Worm (Caenorhabditis elegans) whole organism, late embryonic: ENCODE data around the gene F44E5.1.

ENCODE experiments used
- T23F11.4 ChIP-seq: fragments of 200-800 bp; sonication (Bioruptor generic); optimal IDR thresholded peaks from 2 replicates; lab custom pipeline; 2018; ENCODE audit warnings: mild to moderate bottlenecking, missing genetic modification characterization, missing compliant biosample characterization
- ceh-18 ChIP-seq: sonication (generic microtip); optimal IDR thresholded peaks from 2 replicates; lab custom pipeline; 2016; ENCODE audit warnings: missing genetic modification characterization, missing compliant biosample characterization
- ceh-19 ChIP-seq: fragments of 200-800 bp; sonication (Bioruptor generic); optimal IDR thresholded peaks from 2 replicates; lab custom pipeline; 2018; ENCODE audit warnings: mild to moderate bottlenecking, missing genetic modification characterization, missing compliant biosample characterization
- ceh-48 ChIP-seq: sonication (generic microtip); optimal IDR thresholded peaks from 2 replicates; lab custom pipeline; 2016; ENCODE audit warnings: missing genetic modification characterization, inconsistent platforms, missing compliant biosample characterization
- ceh-9 ChIP-seq: sonication (generic microtip); optimal IDR thresholded peaks from 2 replicates; lab custom pipeline; 2016; ENCODE audit warnings: mild to moderate bottlenecking, missing genetic modification characterization, inconsistent platforms, missing compliant biosample characterization
- che-1 ChIP-seq: sonication (generic microtip); optimal IDR thresholded peaks from 2 replicates; lab custom pipeline; 2016; ENCODE audit warnings: mild to moderate bottlenecking, missing genetic modification characterization, missing compliant biosample characterization
- dmd-4 ChIP-seq: sonication (generic microtip); optimal IDR thresholded peaks from 2 replicates; lab custom pipeline; 2016; ENCODE audit warnings: borderline replicate concordance, missing genetic modification characterization, missing compliant biosample characterization
- elt-2 ChIP-seq: sonication (generic microtip); optimal IDR thresholded peaks from 2 replicates; lab custom pipeline; 2016; ENCODE audit warnings: missing genetic modification reagents, missing genetic modification characterization, missing compliant biosample characterization
- eyg-1 ChIP-seq: sonication (generic microtip); optimal IDR thresholded peaks from 2 replicates; lab custom pipeline; 2016; ENCODE audit warnings: missing genotype, missing genetic modification characterization, missing compliant biosample characterization
- fkh-10 ChIP-seq: fragments of 150-350 bp; optimal IDR thresholded peaks from 2 replicates; lab custom pipeline; 2014; ENCODE audit warnings: missing biosample characterization, missing genetic modification reagents, missing genetic modification characterization
- hlh-13 ChIP-seq: fragments of 200-800 bp; sonication (Bioruptor generic); optimal IDR thresholded peaks from 2 replicates; lab custom pipeline; 2018; ENCODE audit warnings: mild to moderate bottlenecking, missing genetic modification characterization, missing compliant biosample characterization
- hlh-15 ChIP-seq: sonication (generic microtip); optimal IDR thresholded peaks from 2 replicates; lab custom pipeline; 2016; ENCODE audit warnings: missing genetic modification characterization, missing compliant biosample characterization
- hlh-30 ChIP-seq: sonication (generic microtip); optimal IDR thresholded peaks from 2 replicates; lab custom pipeline; 2017; ENCODE audit warnings: antibody characterized with exemption, missing genetic modification characterization, missing compliant biosample characterization; ENCODE audit not compliant: insufficient read depth
- lim-6 ChIP-seq: sonication (generic microtip); optimal IDR thresholded peaks from 2 replicates; lab custom pipeline; 2016; ENCODE audit warnings: missing genetic modification characterization, missing compliant biosample characterization
- madf-2 ChIP-seq: sonication (generic microtip); optimal IDR thresholded peaks from 2 replicates; lab custom pipeline; 2017; ENCODE audit warnings: missing genetic modification characterization, missing compliant biosample characterization
- mec-3 ChIP-seq: sonication (generic microtip); optimal IDR thresholded peaks from 2 replicates; lab custom pipeline; 2016; ENCODE audit warnings: borderline replicate concordance, missing genetic modification characterization, missing compliant biosample characterization
- nfya-1 ChIP-seq: sonication (generic microtip); optimal IDR thresholded peaks from 2 replicates; lab custom pipeline; 2017; ENCODE audit warnings: missing genetic modification characterization, mild to moderate bottlenecking, missing compliant biosample characterization, antibody characterized with exemption, moderate library complexity
- nhr-232 ChIP-seq: sonication (generic microtip); optimal IDR thresholded peaks from 2 replicates; lab custom pipeline; 2016; ENCODE audit warnings: missing genetic modification characterization, missing compliant biosample characterization
- pax-1 ChIP-seq: fragments of 150-350 bp; optimal IDR thresholded peaks from 2 replicates; lab custom pipeline; 2014; ENCODE audit warnings: missing biosample characterization, missing genetic modification characterization
- pha-2 ChIP-seq: sonication (generic microtip); optimal IDR thresholded peaks from 2 replicates; lab custom pipeline; 2017; ENCODE audit warnings: mild to moderate bottlenecking, missing genetic modification characterization, missing compliant biosample characterization
- pros-1 ChIP-seq: fragments of 150-350 bp; optimal IDR thresholded peaks from 2 replicates; lab custom pipeline; 2014; ENCODE audit warnings: missing biosample characterization, missing genetic modification reagents, missing genetic modification characterization
- sdc-2 ChIP-seq: sonication (generic microtip); optimal IDR thresholded peaks from 2 replicates; lab custom pipeline; 2016; ENCODE audit warnings: missing genotype, missing genetic modification characterization, missing compliant biosample characterization
- syd-9 ChIP-seq: sonication (generic microtip); optimal IDR thresholded peaks from 2 replicates; lab custom pipeline; 2016; ENCODE audit warnings: mild to moderate bottlenecking, missing genetic modification characterization, moderate library complexity, missing compliant biosample characterization
- tbx-2 ChIP-seq: sonication (generic microtip); optimal IDR thresholded peaks from 2 replicates; lab custom pipeline; 2016; ENCODE audit warnings: missing genetic modification characterization, missing compliant biosample characterization
- unc-3 ChIP-seq, 2 experiments: fragments of 200-800 bp in 1 of 2; sonication (Bioruptor generic) in 1 of 2; sonication (generic microtip) in 1 of 2; conservative IDR thresholded peaks in 1 of 2; optimal IDR thresholded peaks in 1 of 2; 2 replicates each; pipeline versions ENCODE4 v1.3.6 to Lab custom; 2016 to 2022; ENCODE audit warnings: missing compliant biosample characterization in 2 of 2, missing genetic modification characterization in 2 of 2, missing genetic modification reagents in 1 of 2
- unc-55 ChIP-seq: sonication (generic microtip); optimal IDR thresholded peaks from 2 replicates; lab custom pipeline; 2017; ENCODE audit warnings: missing biosample characterization, missing genetic modification reagents, missing genetic modification characterization
- unc-86 ChIP-seq: sonication (generic microtip); optimal IDR thresholded peaks from 2 replicates; lab custom pipeline; 2016; ENCODE audit warnings: missing genetic modification characterization, missing compliant biosample characterization
- ztf-16 ChIP-seq: sonication (generic microtip); optimal IDR thresholded peaks from 2 replicates; lab custom pipeline; 2017; ENCODE audit warnings: missing genetic modification characterization, missing compliant biosample characterization

Gene F44E5.1

DNA sequence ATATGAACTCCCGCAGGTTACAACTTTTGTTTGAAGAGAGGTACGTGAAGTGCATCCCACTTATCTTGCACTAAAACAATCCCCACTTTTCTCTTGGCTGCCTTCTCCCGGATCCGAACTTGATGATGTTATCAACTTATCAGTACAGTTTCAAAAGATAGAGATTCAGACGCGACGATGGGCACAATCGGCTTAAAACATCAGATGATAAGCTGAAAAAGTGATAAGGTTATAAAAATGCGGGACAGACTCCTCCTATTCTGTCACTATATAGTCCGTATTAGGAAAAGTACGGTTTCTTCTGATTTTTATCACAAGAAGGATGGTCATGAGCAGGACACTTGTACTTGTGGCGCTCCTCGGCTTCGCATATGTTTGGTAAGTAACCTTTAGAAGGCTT lies 35.2 kb downstream of the F44E5.1 start, which contains the start of gene ctsa-1.2:
ctsa-1.2 (plus strand) TSS at position 160 of the 400 bp plus-strand sequence.
- TF ChIP-seq elt-2 (peak; percentile 74), sdc-2 (tag; lab: Kevin White, UChicago) (no peak), syd-9 (no peak), che-1 (tag; lab: Kevin White, UChicago) (no peak), hlh-30 (tag; lab: Kevin White, UChicago) (no peak), hlh-15 (no peak), madf-2 (tag; lab: Kevin White, UChicago) (no peak), pha-2 (tag; lab: Kevin White, UChicago) (no peak)

DNA sequence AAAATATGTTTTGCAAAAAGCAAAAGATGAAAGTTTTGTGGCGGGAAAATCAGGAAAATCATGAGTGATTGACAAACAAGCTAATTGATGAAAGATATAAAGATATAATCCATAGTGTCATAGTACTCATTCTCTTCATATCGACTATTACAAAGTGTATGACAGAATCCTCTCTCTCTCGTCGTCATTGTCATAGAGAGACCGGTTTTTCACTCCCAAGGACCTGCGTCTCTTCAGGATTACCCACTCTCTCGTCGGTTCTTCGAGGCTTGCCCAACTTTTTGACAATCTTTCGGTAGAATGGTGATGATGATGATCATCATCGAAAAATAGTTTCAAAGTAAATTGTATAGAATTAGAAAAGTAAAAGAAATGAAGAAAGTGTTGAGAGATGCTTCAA lies 37.0 kb downstream of the F44E5.1 start:
- no peak for TF ChIP-seq elt-2
- TF ChIP-seq fkh-10 (GFP tag; lab: Kevin White, UChicago), result no peak
- peak; percentile 68 for TF ChIP-seq unc-55 (GFP tag; lab: Kevin White, UChicago)
- no peak for TF ChIP-seq pax-1 (tag; lab: Kevin White, UChicago)
- no peak for TF ChIP-seq ceh-18 (tag; lab: Kevin White, UChicago)
- no peak for TF ChIP-seq lim-6 (tag; lab: Kevin White, UChicago)

DNA sequence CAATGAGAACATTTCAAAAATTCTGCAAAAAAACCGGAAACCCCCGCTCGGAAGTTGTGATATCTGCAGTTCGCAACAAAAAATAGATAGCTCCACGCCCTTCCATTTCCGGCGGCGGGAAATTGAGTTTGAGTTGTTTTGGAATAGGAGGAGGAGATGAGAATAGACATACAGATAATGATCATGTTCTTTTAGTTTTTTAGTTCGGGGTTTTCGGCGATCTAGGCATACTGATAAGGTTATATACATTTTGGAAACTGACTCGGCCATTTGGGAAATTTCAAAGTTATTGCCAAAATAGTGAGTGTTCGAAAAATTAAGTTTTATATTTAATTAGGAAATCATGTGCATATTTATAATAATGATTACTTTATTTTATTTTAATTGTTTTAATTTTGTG lies 40.5 kb downstream of the F44E5.1 start:
- TF ChIP-seq hlh-13 (GFP tag; lab: Kevin White, UChicago), result no peak

DNA sequence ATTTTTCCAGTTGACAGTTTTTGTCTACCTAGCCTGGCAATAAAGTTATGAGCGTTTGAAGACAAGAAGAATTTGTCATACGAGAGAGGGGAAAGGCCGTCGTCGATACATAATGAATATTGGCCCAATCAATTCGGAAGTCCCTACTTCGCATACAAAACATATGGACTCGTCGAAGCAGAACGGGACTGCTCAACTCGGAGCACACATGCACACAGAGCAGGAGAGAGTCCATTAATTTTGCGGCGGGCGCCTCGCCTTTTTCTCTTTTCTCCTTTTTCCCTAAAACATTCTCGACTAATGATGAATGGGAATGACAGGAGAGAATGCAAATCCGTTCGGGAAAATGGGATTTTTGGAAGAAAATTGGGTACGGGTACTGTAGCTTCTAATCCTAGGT lies 41.8 kb downstream of the F44E5.1 start, which contains the start of gene F13D12.8:
F13D12.8 (minus strand) TSS at position 82 of the 400 bp plus-strand sequence.
- TF ChIP-seq unc-86 (no peak), ztf-16 (tag; lab: Kevin White, UChicago) (no peak), che-1 (tag; lab: Kevin White, UChicago) (no peak), elt-2 (no peak), tbx-2 (tag; lab: Kevin White, UChicago) (no peak), eyg-1 (no peak), unc-3 (GFP tag; conservative IDR thresholded peaks at IDR 0.05; lab: Robert Waterston, UW) (no peak), unc-3 (tag; optimal IDR thresholded peaks at IDR 0.05; lab: Kevin White, UChicago) (no peak)

DNA sequence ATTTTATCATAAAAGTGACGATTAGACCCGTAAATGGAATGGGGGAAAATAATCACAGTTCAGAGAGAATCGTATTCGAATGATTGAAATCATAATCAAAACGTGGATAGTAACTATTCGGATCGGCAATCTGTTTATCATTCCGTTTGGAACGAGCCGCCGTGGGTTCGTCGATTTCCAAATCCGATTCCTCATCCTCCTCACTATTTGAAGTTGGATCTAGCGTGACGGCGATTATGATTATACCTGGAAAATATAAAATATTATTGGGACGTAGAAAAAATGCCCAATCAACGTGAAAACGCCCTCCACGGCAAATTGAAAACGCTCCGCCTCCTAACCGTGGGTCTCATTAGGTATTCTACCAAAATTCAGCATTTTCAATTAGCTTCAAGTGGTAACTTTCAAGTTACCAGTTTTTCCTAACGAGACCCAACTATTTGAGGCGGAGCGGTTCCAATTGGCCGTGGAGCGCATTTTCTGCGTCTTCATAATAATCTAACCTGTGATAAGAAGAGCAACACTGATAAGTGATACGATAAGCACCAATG lies 43.1 kb downstream of the F44E5.1 start:
- TF ChIP-seq ceh-19, result no peak
- peak; percentile 62 for TF ChIP-seq elt-2

DNA sequence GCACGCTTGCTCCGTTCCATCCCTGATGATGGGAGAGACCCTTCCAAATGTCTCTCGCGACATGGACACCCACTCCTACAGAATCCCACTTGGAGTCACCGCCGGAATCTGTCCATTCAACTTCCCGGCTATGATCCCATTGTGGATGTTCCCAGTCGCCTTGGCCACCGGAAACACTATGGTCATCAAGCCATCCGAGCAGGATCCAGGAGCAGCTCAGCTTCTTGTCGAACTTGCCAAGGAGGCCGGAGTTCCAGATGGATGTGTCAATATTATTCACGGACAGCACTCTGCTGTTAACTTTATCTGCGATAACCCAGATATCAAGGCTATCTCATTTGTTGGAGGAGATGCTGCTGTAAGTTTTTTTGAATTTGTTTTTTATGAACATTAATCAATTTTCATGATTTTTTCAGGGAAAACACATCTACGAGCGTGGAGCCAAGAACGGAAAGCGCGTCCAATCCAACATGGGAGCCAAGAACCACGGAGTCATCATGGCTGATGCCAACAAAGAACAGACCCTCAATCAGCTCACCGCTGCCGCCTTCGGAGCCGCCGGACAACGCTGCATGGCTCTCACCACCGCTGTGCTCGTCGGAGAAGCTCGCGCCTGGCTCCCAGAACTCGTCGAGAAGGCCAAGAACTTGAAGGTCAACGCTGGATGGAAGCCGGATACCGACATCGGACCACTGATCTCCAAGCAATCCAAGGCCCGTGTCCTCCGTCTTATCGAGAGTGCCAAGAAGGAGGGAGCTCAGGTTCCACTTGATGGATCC lies 44.4 kb downstream of the F44E5.1 start:
- no peak for TF ChIP-seq mec-3 (tag; lab: Kevin White, UChicago)
- no peak for TF ChIP-seq T23F11.4 (GFP tag; lab: Kevin White, UChicago)
- no peak for TF ChIP-seq dmd-4 (tag; lab: Kevin White, UChicago)

DNA sequence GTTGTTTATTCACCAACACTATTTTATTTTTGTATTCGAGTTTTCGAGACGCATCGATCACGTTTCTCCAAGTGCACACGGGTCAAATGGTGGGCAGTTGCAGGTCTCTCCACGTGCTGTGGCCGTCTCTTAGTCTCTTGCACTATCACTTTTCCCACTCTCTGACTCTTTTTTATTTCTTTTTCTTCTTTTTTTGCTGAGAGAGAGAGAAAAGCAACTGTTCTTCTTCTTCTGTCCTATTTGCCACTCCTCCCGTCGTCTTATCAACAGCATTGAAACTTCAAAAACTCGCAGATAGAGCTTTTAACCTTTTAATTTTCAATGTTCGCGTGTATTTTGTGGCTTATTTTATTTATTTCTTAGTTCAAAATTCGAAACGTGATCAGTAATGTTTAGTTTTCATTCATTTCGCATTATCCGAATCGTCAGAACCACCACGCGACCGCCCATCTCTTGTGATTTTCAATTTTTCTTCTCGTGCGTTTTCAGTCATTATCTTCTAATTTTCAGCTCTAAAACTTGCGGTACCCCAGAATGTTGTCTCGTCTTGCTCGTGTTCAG lies 45.7 kb downstream of the F44E5.1 start, which contains the start of gene alh-8:
alh-8 (plus strand) TSS at position 511 of the 561 bp plus-strand sequence.
- peak; percentile 73 for TF ChIP-seq hlh-30 (tag; lab: Kevin White, UChicago)
- peak; percentile 20 for TF ChIP-seq tbx-2 (tag; lab: Kevin White, UChicago)
- TF ChIP-seq nhr-232 (tag; lab: Kevin White, UChicago), result no peak
- TF ChIP-seq nfya-1 (tag; lab: Kevin White, UChicago), result peak; percentile 20
- no peak for TF ChIP-seq ceh-9 (tag; lab: Kevin White, UChicago)
- TF ChIP-seq ceh-48 (tag; lab: Kevin White, UChicago), result no peak
- no peak for TF ChIP-seq pros-1 (tag; lab: Kevin White, UChicago)
- no peak for TF ChIP-seq ceh-19
